Fruit fly (Drosophila melanogaster): ENCODE measurements around the gene CG9953.

Gene CG9953

DNA sequence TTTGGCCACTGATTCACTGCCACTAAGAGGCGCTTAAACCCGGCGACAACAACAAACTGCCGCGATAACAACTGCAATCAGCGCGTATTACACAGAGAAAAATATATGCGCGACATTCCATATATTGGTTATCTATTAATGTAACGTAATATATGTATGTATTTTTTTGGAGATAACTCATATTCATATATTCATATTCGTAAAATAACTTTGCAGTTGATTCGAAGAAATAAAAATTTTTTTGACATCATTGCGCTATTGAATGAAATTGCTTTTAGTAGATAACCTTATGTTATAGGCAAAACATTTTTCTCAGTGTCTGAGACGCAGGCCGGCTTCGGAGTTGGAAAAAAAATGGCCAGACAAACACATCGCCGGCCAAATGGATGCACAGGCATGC, 27.4 kb downstream of the CG9953 start (continued):
- TF ChIP-seq tgo (GFP tag; IDR thresholded peaks at IDR 0.05) (no peak), zf30C (GFP tag; optimal IDR thresholded peaks at IDR 0.05) (no peak), croc (GFP tag; conservative IDR thresholded peaks at IDR 0.05) (no peak), CG13287 (GFP tag; IDR thresholded peaks at IDR 0.05; ENCODE audit: partially characterized antibody) (no peak), CG17829 (tag; optimal IDR thresholded peaks at IDR 0.05) (no peak), Awh (GFP tag; IDR thresholded peaks at IDR 0.05) (no peak), HLH4C (GFP tag; IDR thresholded peaks at IDR 0.05; ENCODE audit: partially characterized antibody) (no peak), CG11695 (GFP tag; IDR thresholded peaks at IDR 0.05) (peak; percentile 44; the same call in 1 of the 3 replicates), CG12391 (tag; optimal IDR thresholded peaks at IDR 0.05) (peak; percentile 16), Meics (GFP tag; optimal IDR thresholded peaks at IDR 0.05) (peak; percentile 35), Oli (tag; optimal IDR thresholded peaks at IDR 0.05) (peak; percentile 34), CG7839 (tag; optimal IDR thresholded peaks at IDR 0.05) (peak; percentile 25), Hr39 (optimal IDR thresholded peaks at IDR 0.05) (no peak), PHDP (tag; optimal IDR thresholded peaks at IDR 0.05) (peak; percentile 27), CG12769 (tag; optimal IDR thresholded peaks at IDR 0.05) (no peak), CG7963 (GFP tag; IDR thresholded peaks at IDR 0.05; ENCODE audit: partially characterized antibody) (no peak), emc (GFP tag; optimal IDR thresholded peaks at IDR 0.05) (no peak), Neu2 (GFP tag; optimal IDR thresholded peaks at IDR 0.05; ENCODE audit: borderline replicate concordance) (no peak), CG15011 (GFP tag; optimal IDR thresholded peaks at IDR 0.05) (no peak), E2f2 (GFP tag; IDR thresholded peaks at IDR 0.05) (no peak), CG9817 (tag; optimal IDR thresholded peaks at IDR 0.05) (no peak), Hr3 (GFP tag; optimal IDR thresholded peaks at IDR 0.05) (no peak), pho (GFP tag; optimal IDR thresholded peaks at IDR 0.05) (no peak), Jarid2 (GFP tag; optimal IDR thresholded peaks at IDR 0.05) (no peak), Hr51 (GFP tag; optimal IDR thresholded peaks at IDR 0.05) (peak in 1 of 2 experiments; percentile 51), Blimp-1 (GFP tag; optimal IDR thresholded peaks at IDR 0.05) (peak; percentile 3), sens-2 (GFP tag; IDR thresholded peaks at IDR 0.05) (no peak), lilli (GFP tag; optimal IDR thresholded peaks at IDR 0.05) (no peak), org-1 (GFP tag; optimal IDR thresholded peaks at IDR 0.05) (no peak), Camta (GFP tag; optimal IDR thresholded peaks at IDR 0.05) (no peak), dmrt11E (tag; optimal IDR thresholded peaks at IDR 0.05) (no peak), CG42726 (GFP tag; IDR thresholded peaks at IDR 0.05; ENCODE audit: partially characterized antibody) (no peak), sisA (GFP tag; IDR thresholded peaks at IDR 0.05) (no peak), CG12155 (GFP tag; optimal IDR thresholded peaks at IDR 0.05) (no peak), ci (GFP tag; IDR thresholded peaks at IDR 0.05) (no peak), CG6654 (GFP tag; optimal IDR thresholded peaks at IDR 0.05) (no peak), CG8388 (GFP tag; optimal IDR thresholded peaks at IDR 0.05) (no peak), exex (tag; optimal IDR thresholded peaks at IDR 0.05) (no peak), Dref (GFP tag; IDR thresholded peaks at IDR 0.05) (no peak), Mad (GFP tag; optimal IDR thresholded peaks at IDR 0.05) (no peak), jing (GFP tag; optimal IDR thresholded peaks at IDR 0.05) (no peak), Fer2 (tag; optimal IDR thresholded peaks at IDR 0.05) (no peak), CG11093 (GFP tag; IDR thresholded peaks at IDR 0.05) (0 out of 3 replicates have a peak, but pooled peaks have one; percentile 35), CG11504 (tag; optimal IDR thresholded peaks at IDR 0.05) (peak; percentile 61), CG3838 (GFP tag; optimal IDR thresholded peaks at IDR 0.05) (no peak), Fer1 (GFP tag; optimal IDR thresholded peaks at IDR 0.05) (peak; percentile 14), al (GFP tag; IDR thresholded peaks at IDR 0.05) (no peak), CG10462 (GFP tag; optimal IDR thresholded peaks at IDR 0.05) (no peak), yki (optimal IDR thresholded peaks at IDR 0.05) (no peak), schlank (tag; optimal IDR thresholded peaks at IDR 0.05) (no peak), lov (optimal IDR thresholded peaks at IDR 0.05) (no peak), lov (GFP tag; IDR thresholded peaks at IDR 0.05) (no peak)

Data from whole organism, embryonic.